Worm (Caenorhabditis elegans) whole organism, L2 larva: ENCODE results near the gene unc-18.

Source experiments
- ama-1 ChIP-seq: fragments of 150-350 bp; optimal IDR thresholded peaks from 2 replicates; lab custom pipeline; 2018; ENCODE audit warnings: inconsistent platforms
- elt-3 ChIP-seq: sonication (generic microtip); optimal IDR thresholded peaks from 2 replicates; lab custom pipeline; 2017; ENCODE audit warnings: missing biosample characterization, missing genetic modification characterization
- nhr-11 ChIP-seq: fragments of 150-350 bp; optimal IDR thresholded peaks from 2 replicates; lab custom pipeline; 2014; ENCODE audit warnings: missing biosample characterization, missing genetic modification characterization
- nhr-12 ChIP-seq: fragments of 150-350 bp; optimal IDR thresholded peaks from 2 replicates; lab custom pipeline; 2014; ENCODE audit warnings: missing biosample characterization, missing genetic modification characterization
- ztf-11 ChIP-seq: sonication (generic microtip); optimal IDR thresholded peaks from 2 replicates; lab custom pipeline; 2017; ENCODE audit warnings: missing biosample characterization, missing genetic modification characterization

DNA sequence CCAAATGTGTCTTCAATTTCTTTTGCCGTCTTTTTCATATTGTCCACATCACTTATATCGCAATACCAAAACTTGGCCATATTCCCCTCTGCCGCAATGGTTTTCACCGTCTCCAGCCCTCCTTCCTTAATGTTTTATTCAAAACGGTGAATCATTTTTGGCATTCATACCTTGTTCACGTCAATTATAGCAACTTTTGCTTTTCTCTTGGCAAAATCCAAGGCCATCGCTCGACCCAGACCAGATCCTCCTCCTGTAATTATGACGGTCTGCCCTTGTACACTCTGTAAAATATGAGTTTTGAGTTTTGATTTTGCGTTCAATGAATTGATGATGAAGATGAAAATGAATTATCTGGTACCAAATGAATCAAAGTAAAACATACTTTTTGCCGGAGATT lies 18.3 kb upstream of the unc-18 start:
- TF ChIP-seq nhr-11: no peak
- no peak for TF ChIP-seq ama-1
- no peak for TF ChIP-seq elt-3 (tag; lab: Kevin White, UChicago)
- TF ChIP-seq nhr-12 (tag; lab: Kevin White, UChicago): no peak
- no peak for TF ChIP-seq ztf-11
